Fruit fly (Drosophila melanogaster): ENCODE data around the gene trh.
A peak's percentile ranks its signal among the peaks of the same experiment; 100 is the strongest.

The trh gene

DNA sequence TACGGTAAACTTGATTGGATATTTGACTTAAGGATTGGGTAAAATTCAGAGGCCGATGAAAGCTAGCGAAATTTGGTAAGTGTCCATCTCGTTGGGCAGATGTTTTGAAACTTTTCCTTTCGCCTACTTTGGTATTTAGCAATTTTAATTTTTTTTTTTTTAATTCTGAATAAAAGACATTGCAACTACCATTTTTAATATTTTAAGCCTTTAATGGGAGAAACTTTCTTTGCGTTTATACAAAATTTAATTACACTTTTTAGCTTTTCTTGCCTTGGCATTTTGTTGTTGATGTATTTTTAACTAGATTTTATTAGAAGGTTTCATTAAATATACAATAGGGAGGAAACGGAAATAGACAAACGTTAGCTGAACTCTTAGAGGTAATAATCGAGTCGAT, 26.1 kb downstream of the trh start, which contains the start of gene CG13884:
TSS of gene CG13884 (minus strand) at position 101 of the 400 bp plus-strand sequence.
- TF ChIP-seq topi (GFP tag; optimal IDR thresholded peaks at IDR 0.05) (no peak), CG3032 (tag; optimal IDR thresholded peaks at IDR 0.05) (no peak), CG34406 (GFP tag; optimal IDR thresholded peaks at IDR 0.05) (no peak), Hr39 (GFP tag; optimal IDR thresholded peaks at IDR 0.05) (no peak), CG3919 (GFP tag; optimal IDR thresholded peaks at IDR 0.05) (no peak), fkh (GFP tag; optimal IDR thresholded peaks at IDR 0.05) (no peak), Gug (GFP tag; IDR thresholded peaks at IDR 0.05) (no peak), CG1621 (tag; optimal IDR thresholded peaks at IDR 0.05) (no peak), Sox14 (GFP tag; optimal IDR thresholded peaks at IDR 0.05) (no peak), CG6854 (GFP tag; optimal IDR thresholded peaks at IDR 0.05) (no peak), Blimp-1 (GFP tag; optimal IDR thresholded peaks at IDR 0.05) (no peak), Sox102F (GFP tag; optimal IDR thresholded peaks at IDR 0.05) (no peak), CG6792 (GFP tag; optimal IDR thresholded peaks at IDR 0.05) (no peak)

DNA sequence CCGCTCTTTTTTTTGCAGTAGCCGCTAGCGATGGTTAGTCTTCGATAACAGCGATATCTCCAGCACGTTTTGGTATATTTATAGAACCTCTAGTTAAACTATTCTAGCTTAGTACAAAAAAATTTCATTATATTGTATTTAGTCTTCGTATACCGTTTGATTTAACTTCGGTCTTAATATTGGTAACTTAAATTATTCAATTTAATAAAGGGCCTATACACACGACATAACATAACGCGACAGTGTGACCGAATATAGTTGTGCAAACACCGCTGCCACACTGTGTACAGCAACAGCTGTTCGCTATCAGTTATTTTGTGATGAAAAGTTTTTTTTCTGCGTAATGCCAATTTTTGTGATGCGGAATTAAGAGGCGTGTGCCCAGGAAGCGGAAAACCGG, 31.2 kb downstream of the trh start, which contains the start of the genes Cdc5 and CG1233:
TSS of gene Cdc5 (minus strand) at position 183 of the 400 bp plus-strand sequence.
TSS of gene CG1233 (plus strand) at position 272 of the 400 bp plus-strand sequence.
- peak; percentile 26 for TF ChIP-seq CG31627 (GFP tag; optimal IDR thresholded peaks at IDR 0.05)
- peak; percentile 33; the same call in 1 of the 2 replicates for TF ChIP-seq CG15336 (GFP tag; IDR thresholded peaks at IDR 0.05)
- peak; percentile 41 for TF ChIP-seq lz (GFP tag; optimal IDR thresholded peaks at IDR 0.05)
- no peak for TF ChIP-seq Sox15 (GFP tag; optimal IDR thresholded peaks at IDR 0.05)

DNA sequence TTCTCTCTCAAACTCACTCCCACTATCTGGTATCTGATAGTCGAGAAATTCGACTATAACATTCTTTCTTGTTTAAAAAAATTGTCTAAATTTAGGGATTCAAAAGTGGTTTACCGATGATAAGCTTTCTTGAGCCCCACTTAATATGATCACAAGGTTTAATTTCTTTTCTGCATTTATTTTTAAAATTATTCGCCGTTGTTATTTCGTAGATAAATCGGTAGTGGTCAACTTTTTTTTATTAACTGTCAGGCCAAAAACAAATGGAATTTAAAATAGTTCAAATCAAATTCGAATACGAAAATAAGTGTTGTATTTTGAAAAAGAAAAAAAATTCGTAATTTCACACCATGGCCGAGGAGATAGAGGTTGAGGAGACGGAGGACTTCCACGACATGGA, 34.8 kb downstream of the trh start, which contains the start of gene Roc1b:
TSS of gene Roc1b (plus strand) at position 301 of the 400 bp plus-strand sequence.
- no peak for TF ChIP-seq topi (GFP tag; optimal IDR thresholded peaks at IDR 0.05)
- no peak for TF ChIP-seq fd59A (GFP tag; optimal IDR thresholded peaks at IDR 0.05)
- TF ChIP-seq Gug (GFP tag; IDR thresholded peaks at IDR 0.05): no peak
- TF ChIP-seq Lpt (GFP tag; optimal IDR thresholded peaks at IDR 0.05): no peak
- TF ChIP-seq Sox14 (GFP tag; optimal IDR thresholded peaks at IDR 0.05): no peak
- no peak for TF ChIP-seq dsx (GFP tag; optimal IDR thresholded peaks at IDR 0.05; ENCODE audit: poor library complexity, severe bottlenecking)
- TF ChIP-seq achi (GFP tag; optimal IDR thresholded peaks at IDR 0.05): no peak
- no peak for TF ChIP-seq spab (GFP tag; optimal IDR thresholded peaks at IDR 0.05)
- TF ChIP-seq CG6276 (GFP tag; optimal IDR thresholded peaks at IDR 0.05): no peak

DNA sequence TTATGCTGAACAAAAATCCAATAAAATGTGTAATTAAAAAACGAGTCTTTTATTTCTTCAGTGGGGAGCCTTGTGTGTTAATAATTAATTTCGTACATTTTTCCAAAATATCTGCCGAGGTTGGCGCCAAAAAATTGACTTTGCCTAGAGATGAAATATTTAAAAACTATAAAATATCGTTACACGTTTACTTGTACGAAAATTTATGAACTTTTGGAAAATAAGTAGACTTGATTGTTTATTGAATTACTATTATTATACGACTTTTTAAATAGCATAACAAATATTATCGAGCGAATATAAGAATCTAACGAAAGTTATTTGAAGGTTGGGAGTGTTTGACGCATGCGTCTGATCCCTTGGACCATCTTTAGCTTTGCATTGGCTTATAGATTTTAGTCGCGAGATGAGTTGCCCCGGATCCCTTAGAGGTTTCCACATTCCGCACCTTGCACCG, 36.4 kb downstream of the trh start, which contains the start of gene CG1231:
TSS of gene CG1231 (plus strand) at position 407 of the 457 bp plus-strand sequence.
- TF ChIP-seq CG16779 (tag; optimal IDR thresholded peaks at IDR 0.05) (no peak), CG15336 (GFP tag; IDR thresholded peaks at IDR 0.05) (no peak), Smox (GFP tag; optimal IDR thresholded peaks at IDR 0.05) (no peak), CG11294 (GFP tag; IDR thresholded peaks at IDR 0.05) (no peak), CG6854 (GFP tag; optimal IDR thresholded peaks at IDR 0.05) (no peak), CG9139 (GFP tag; optimal IDR thresholded peaks at IDR 0.05) (no peak), CG11762 (GFP tag; optimal IDR thresholded peaks at IDR 0.05; ENCODE audit: insufficient read depth) (no peak), CG6163 (GFP tag; IDR thresholded peaks at IDR 0.05) (no peak), CG8119 (GFP tag; IDR thresholded peaks at IDR 0.05) (no peak), achi (GFP tag; optimal IDR thresholded peaks at IDR 0.05) (no peak), cyc (GFP tag; optimal IDR thresholded peaks at IDR 0.05) (no peak), Ets21C (GFP tag; optimal IDR thresholded peaks at IDR 0.05) (no peak), vri (GFP tag; optimal IDR thresholded peaks at IDR 0.05) (no peak), Hr39 (GFP tag; optimal IDR thresholded peaks at IDR 0.05) (no peak), CG8319 (GFP tag; optimal IDR thresholded peaks at IDR 0.05) (no peak)

All from whole organism, prepupa.